Worm (Caenorhabditis elegans) whole organism, early embryonic: ENCODE data around the gene T02H6.11.

Experiments
- B0310.2 ChIP-seq: sonication (generic microtip); optimal IDR thresholded peaks from 2 replicates; lab custom pipeline; 2016; ENCODE audit warnings: mild to moderate bottlenecking, missing genetic modification characterization, missing compliant biosample characterization
- F13C5.2 ChIP-seq: sonication (generic microtip); optimal IDR thresholded peaks from 2 replicates; lab custom pipeline; 2017; ENCODE audit warnings: mild to moderate bottlenecking, missing genetic modification characterization, inconsistent platforms, missing compliant biosample characterization
- aly-1 ChIP-seq: sonication (generic microtip); optimal IDR thresholded peaks from 2 replicates; lab custom pipeline; 2016; ENCODE audit warnings: missing genetic modification characterization, missing compliant biosample characterization
- ama-1 ChIP-seq: fragments of 150-350 bp; optimal IDR thresholded peaks from 2 replicates; lab custom pipeline; 2014
- ceh-13 ChIP-seq: fragments of 200-800 bp; sonication (Bioruptor generic); optimal IDR thresholded peaks from 2 replicates; lab custom pipeline; 2018; ENCODE audit warnings: mild to moderate bottlenecking, missing genetic modification characterization, missing compliant biosample characterization
- ceh-36 ChIP-seq: sonication (generic microtip); optimal IDR thresholded peaks from 2 replicates; lab custom pipeline; 2016; ENCODE audit warnings: missing genetic modification characterization, inconsistent platforms, missing compliant biosample characterization
- ets-7 ChIP-seq: sonication (generic microtip); optimal IDR thresholded peaks from 2 replicates; lab custom pipeline; 2016; ENCODE audit warnings: missing genotype, missing genetic modification characterization, missing compliant biosample characterization
- flt-1 ChIP-seq: fragments of 200-800 bp; sonication (Bioruptor generic); IDR thresholded peaks from 2 replicates; pipeline ENCODE4 v1.3.6; 2022; ENCODE audit warnings: missing genetic modification characterization, missing compliant biosample characterization
- hmbx-1 ChIP-seq: sonication (generic microtip); optimal IDR thresholded peaks from 2 replicates; lab custom pipeline; 2016; ENCODE audit warnings: mild to moderate bottlenecking, missing genetic modification characterization, missing compliant biosample characterization
- hmg-4 ChIP-seq: fragments of 200-800 bp; sonication (Bioruptor generic); optimal IDR thresholded peaks from 2 replicates; lab custom pipeline; 2018; ENCODE audit warnings: mild to moderate bottlenecking, missing genetic modification characterization, missing compliant biosample characterization
- hnd-1 ChIP-seq: sonication (generic microtip); optimal IDR thresholded peaks from 2 replicates; lab custom pipeline; 2016; ENCODE audit warnings: missing genetic modification characterization, missing compliant biosample characterization
- pes-1 ChIP-seq: fragments of 200-800 bp; sonication (Bioruptor generic); IDR thresholded peaks from 2 replicates; pipeline ENCODE4 v1.3.6; 2022; ENCODE audit warnings: missing genetic modification reagents, missing genetic modification characterization, missing compliant biosample characterization
- scrt-1 ChIP-seq: fragments of 200-800 bp; sonication (Bioruptor generic); IDR thresholded peaks from 2 replicates; pipeline ENCODE4 v1.3.6; 2022; ENCODE audit warnings: missing genetic modification characterization, missing compliant biosample characterization
- sea-1 ChIP-seq: fragments of 200-800 bp; sonication (Bioruptor generic); conservative IDR thresholded peaks from 2 replicates; pipeline ENCODE4 v1.3.6; 2022; ENCODE audit warnings: missing genetic modification characterization, missing compliant biosample characterization
- tbx-11 ChIP-seq: fragments of 200-800 bp; sonication (Bioruptor generic); IDR thresholded peaks from 2 replicates; pipeline ENCODE4 v1.3.6; 2022; ENCODE audit warnings: missing genetic modification characterization, missing compliant biosample characterization
- tbx-37 ChIP-seq: fragments of 200-800 bp; sonication (Bioruptor generic); conservative IDR thresholded peaks from 2 replicates; pipeline ENCODE4 v1.3.6; 2022; ENCODE audit warnings: missing genetic modification reagents, missing genetic modification characterization, missing compliant biosample characterization
- tra-4 ChIP-seq: sonication (generic microtip); optimal IDR thresholded peaks from 2 replicates; lab custom pipeline; 2017; ENCODE audit warnings: missing genetic modification characterization, missing compliant biosample characterization

Gene T02H6.11

DNA sequence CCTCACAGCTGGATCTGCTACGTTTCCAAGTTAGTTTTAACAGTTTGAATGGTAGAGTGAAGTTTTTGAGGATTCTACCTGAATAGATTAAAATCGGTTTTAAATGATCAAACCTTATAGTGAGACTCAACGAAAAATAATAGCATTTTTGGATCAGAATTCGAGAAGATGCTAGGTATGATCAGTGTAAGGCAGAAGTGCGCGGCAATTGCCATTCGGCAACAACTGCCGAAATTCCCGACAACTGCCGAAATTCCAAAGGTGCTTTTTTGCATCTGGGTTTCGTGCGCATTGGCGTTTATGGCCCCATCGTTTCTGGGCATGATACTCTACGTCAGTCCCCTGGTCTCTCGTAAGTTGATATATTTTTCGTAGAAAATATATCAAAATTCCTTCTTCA lies 17.5 kb downstream of the T02H6.11 start, which contains the start of gene T02H6.6:
Gene T02H6.6 (plus strand): TSS at position 301 of the 400 bp plus-strand sequence.
- TF ChIP-seq tra-4 (no peak), ceh-13 (GFP tag; lab: Kevin White, UChicago) (no peak), tbx-11 (no peak), B0310.2 (tag; lab: Kevin White, UChicago) (no peak), hmbx-1 (tag; lab: Kevin White, UChicago) (no peak), ceh-36 (tag; lab: Kevin White, UChicago) (no peak), pes-1 (GFP tag; lab: Robert Waterston, UW) (no peak), sea-1 (GFP tag; lab: Robert Waterston, UW) (no peak), aly-1 (tag; lab: Kevin White, UChicago) (no peak), F13C5.2 (tag; lab: Kevin White, UChicago) (no peak), ama-1 (no peak), hmg-4 (GFP tag; lab: Kevin White, UChicago) (no peak), hnd-1 (tag; lab: Kevin White, UChicago) (no peak), flt-1 (GFP tag; lab: Robert Waterston, UW) (no peak), scrt-1 (no peak), ets-7 (tag; lab: Kevin White, UChicago) (no peak), tbx-37 (GFP tag; lab: Robert Waterston, UW) (no peak)

DNA sequence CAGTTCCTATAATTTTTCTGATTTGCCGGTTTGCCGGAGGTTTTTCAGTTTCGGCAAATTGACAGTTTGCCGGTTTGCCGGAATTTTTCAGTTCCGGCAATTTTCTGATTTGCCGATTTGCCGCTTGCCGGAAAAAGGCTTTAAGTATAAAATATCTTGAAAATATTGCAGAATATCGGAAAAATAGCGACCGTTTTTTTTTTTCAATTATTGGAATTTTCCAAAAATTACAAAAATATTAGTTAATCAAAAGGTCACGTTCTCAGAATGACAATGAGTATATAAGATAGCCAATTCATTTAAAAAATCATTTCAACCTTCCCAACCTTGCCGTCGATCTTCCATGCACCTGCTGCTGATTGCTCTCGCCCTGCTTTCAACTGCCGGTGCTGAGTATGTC lies 18.6 kb downstream of the T02H6.11 start, which contains the start of gene T02H6.7:
Gene T02H6.7 (plus strand): TSS at position 301 of the 400 bp plus-strand sequence.
- no peak for TF ChIP-seq hmbx-1 (tag; lab: Kevin White, UChicago)
- TF ChIP-seq tbx-37 (GFP tag; lab: Robert Waterston, UW), result no peak
- TF ChIP-seq hmg-4 (GFP tag; lab: Kevin White, UChicago), result no peak
- no peak for TF ChIP-seq ceh-36 (tag; lab: Kevin White, UChicago)
- no peak for TF ChIP-seq B0310.2 (tag; lab: Kevin White, UChicago)
- no peak for TF ChIP-seq scrt-1
- no peak for TF ChIP-seq flt-1 (GFP tag; lab: Robert Waterston, UW)
- TF ChIP-seq aly-1 (tag; lab: Kevin White, UChicago), result no peak
- no peak for TF ChIP-seq ets-7 (tag; lab: Kevin White, UChicago)
- TF ChIP-seq tbx-11, result no peak
- no peak for TF ChIP-seq tra-4
- no peak for TF ChIP-seq F13C5.2 (tag; lab: Kevin White, UChicago)

DNA sequence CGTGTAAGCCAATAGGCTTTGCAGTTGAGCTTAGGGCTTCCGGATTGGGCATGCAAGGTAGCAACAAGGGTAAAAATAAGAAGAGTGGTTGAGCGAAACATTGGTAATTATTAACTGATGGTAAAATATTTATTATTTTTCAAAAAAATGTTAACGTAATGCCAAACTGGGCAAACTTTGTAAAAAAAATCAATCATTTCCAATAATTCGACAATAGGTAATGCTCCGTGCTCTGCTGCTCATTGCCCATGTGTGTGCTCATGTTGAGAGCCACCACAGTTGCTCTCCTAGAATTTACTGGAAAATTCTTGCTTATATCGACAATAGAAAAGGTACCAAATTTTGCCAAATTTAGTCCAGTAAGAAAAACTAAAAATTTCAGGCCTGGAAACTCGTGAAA lies 20.3 kb downstream of the T02H6.11 start, which contains the start of the genes T02H6.10 and T02H6.8:
Gene T02H6.10 (minus strand): TSS at position 101 of the 400 bp plus-strand sequence.
Gene T02H6.8 (plus strand): TSS at position 221 of the 400 bp plus-strand sequence.
- TF ChIP-seq tbx-11, result no peak
- no peak for TF ChIP-seq scrt-1
- TF ChIP-seq hnd-1 (tag; lab: Kevin White, UChicago), result no peak
- no peak for TF ChIP-seq aly-1 (tag; lab: Kevin White, UChicago)
- no peak for TF ChIP-seq sea-1 (GFP tag; lab: Robert Waterston, UW)
- no peak for TF ChIP-seq hmg-4 (GFP tag; lab: Kevin White, UChicago)
- no peak for TF ChIP-seq F13C5.2 (tag; lab: Kevin White, UChicago)
- TF ChIP-seq flt-1 (GFP tag; lab: Robert Waterston, UW), result no peak
- no peak for TF ChIP-seq ets-7 (tag; lab: Kevin White, UChicago)
- TF ChIP-seq ama-1, result no peak
- no peak for TF ChIP-seq tbx-37 (GFP tag; lab: Robert Waterston, UW)
- no peak for TF ChIP-seq ceh-13 (GFP tag; lab: Kevin White, UChicago)
- TF ChIP-seq tra-4, result no peak
- no peak for TF ChIP-seq ceh-36 (tag; lab: Kevin White, UChicago)
- no peak for TF ChIP-seq B0310.2 (tag; lab: Kevin White, UChicago)
- TF ChIP-seq hmbx-1 (tag; lab: Kevin White, UChicago), result no peak
- TF ChIP-seq pes-1 (GFP tag; lab: Robert Waterston, UW), result no peak

DNA sequence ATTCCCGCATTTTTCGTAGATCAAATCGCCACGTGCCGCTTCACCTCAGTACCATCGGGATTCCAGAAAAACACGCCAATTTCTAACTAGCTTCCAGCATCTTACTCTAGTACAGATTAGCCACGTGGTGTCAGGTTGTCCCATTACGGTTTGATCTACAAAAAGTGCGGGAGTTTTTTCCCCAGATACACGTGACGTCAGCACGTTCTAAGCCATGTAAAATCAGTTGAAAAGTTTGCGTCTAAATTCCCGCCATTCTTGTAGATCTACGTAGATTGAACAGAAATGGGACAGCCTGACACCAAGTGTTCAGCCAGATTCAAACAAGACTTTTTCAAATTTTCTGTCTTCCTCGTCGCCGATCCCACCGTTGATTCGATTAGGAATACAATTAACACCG lies 22.3 kb downstream of the T02H6.11 start, which contains the start of gene T02H6.9:
Gene T02H6.9 (plus strand): TSS at position 301 of the 400 bp plus-strand sequence.
- TF ChIP-seq sea-1 (GFP tag; lab: Robert Waterston, UW) (no peak), aly-1 (tag; lab: Kevin White, UChicago) (no peak), hmg-4 (GFP tag; lab: Kevin White, UChicago) (no peak), hmbx-1 (tag; lab: Kevin White, UChicago) (no peak), tbx-11 (no peak), tbx-37 (GFP tag; lab: Robert Waterston, UW) (no peak), flt-1 (GFP tag; lab: Robert Waterston, UW) (no peak), ets-7 (tag; lab: Kevin White, UChicago) (no peak)

DNA sequence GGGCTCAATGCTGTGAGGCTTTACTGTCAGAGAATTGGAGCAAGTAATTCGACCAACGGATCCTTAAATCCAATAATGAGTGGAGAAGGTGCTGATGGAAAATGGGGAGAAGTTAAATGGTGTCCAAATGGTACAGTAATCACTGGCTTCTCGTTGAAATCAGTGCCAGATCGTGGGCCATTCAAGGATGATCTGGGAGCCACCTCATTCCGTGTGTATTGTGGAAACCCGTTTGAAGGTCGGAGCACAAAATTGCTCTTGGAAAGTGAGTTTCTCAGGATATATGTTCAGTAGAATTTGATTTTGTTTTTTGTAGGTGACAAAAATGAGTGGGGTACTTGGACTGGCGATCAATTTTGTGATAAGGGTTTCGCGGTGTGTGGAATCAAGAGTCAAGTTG lies 25.1 kb downstream of the T02H6.11 start:
- TF ChIP-seq ets-7 (tag; lab: Kevin White, UChicago), result no peak
- TF ChIP-seq ceh-13 (GFP tag; lab: Kevin White, UChicago), result no peak
- TF ChIP-seq ama-1, result no peak

ce11 chrII:675303-675702 lies 25.6 kb downstream of the T02H6.11 start, which contains the start of gene Y39F10C.1:
TSS of gene Y39F10C.1 (plus strand) at chrII:675603.
- TF ChIP-seq scrt-1 (no peak), tbx-11 (no peak), ama-1 (no peak)

ce11 chrII:674116-674515 lies 26.8 kb downstream of the T02H6.11 start, which contains the start of gene Y39F10C.3:
TSS of gene Y39F10C.3 (plus strand) at chrII:674416.
- TF ChIP-seq aly-1 (tag; lab: Kevin White, UChicago) (no peak), tra-4 (no peak), flt-1 (GFP tag; lab: Robert Waterston, UW) (no peak), scrt-1 (no peak), tbx-11 (no peak), ama-1 (no peak), hnd-1 (tag; lab: Kevin White, UChicago) (no peak), ets-7 (tag; lab: Kevin White, UChicago) (no peak), ceh-36 (tag; lab: Kevin White, UChicago) (no peak)

DNA sequence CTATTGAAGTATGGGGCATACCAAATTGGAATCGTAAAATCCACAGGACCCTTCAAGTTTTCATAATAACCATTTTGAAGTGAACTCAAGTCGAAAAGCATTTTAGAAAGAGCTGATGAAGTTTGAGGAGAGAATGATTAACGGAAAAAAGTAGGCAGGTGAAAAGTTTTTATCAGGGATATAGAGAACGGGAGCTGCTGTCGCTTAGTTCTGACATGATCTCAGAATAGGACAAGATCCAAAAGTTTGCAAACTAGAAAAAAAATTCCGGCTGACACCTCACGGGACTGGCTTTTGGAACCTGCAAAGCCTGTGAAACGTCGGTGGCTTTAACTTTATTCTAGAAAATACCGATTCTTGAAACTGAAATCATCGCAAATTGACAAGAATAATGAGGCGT lies 29.9 kb downstream of the T02H6.11 start, which contains the start of gene sri-46:
Gene sri-46 (minus strand): TSS at position 101 of the 400 bp plus-strand sequence.
- TF ChIP-seq sea-1 (GFP tag; lab: Robert Waterston, UW), result no peak
- no peak for TF ChIP-seq hmg-4 (GFP tag; lab: Kevin White, UChicago)
- TF ChIP-seq B0310.2 (tag; lab: Kevin White, UChicago), result no peak
- no peak for TF ChIP-seq aly-1 (tag; lab: Kevin White, UChicago)
- TF ChIP-seq ceh-13 (GFP tag; lab: Kevin White, UChicago), result no peak
- no peak for TF ChIP-seq tra-4
- no peak for TF ChIP-seq ets-7 (tag; lab: Kevin White, UChicago)
